Fruit fly (Drosophila melanogaster): Measurements from ENCODE around the gene CG46468.

The CG46468 gene

dm6 chr2L:9594625-9595300, 29.5 kb upstream of the CG46468 start (continued):
- TF ChIP-seq ranshi (GFP tag; IDR thresholded peaks at IDR 0.05) (no peak; the same call in 1 of the 2 replicates), sr (GFP tag; IDR thresholded peaks at IDR 0.05) (no peak), Mes4 (GFP tag; optimal IDR thresholded peaks at IDR 0.05) (no peak), Mad (GFP tag; optimal IDR thresholded peaks at IDR 0.05) (no peak), D19B (GFP tag; optimal IDR thresholded peaks at IDR 0.05) (no peak), CG15011 (GFP tag; optimal IDR thresholded peaks at IDR 0.05) (no peak), ara (GFP tag; IDR thresholded peaks at IDR 0.05) (peak; percentile 68), dimm (GFP tag; IDR thresholded peaks at IDR 0.05) (no peak), gfzf (GFP tag; optimal IDR thresholded peaks at IDR 0.05) (no peak), MESR4 (GFP tag; optimal IDR thresholded peaks at IDR 0.05) (no peak), Kr (GFP tag; optimal IDR thresholded peaks at IDR 0.05) (no peak), grau (tag; optimal IDR thresholded peaks at IDR 0.05) (peak; percentile 46), CG4424 (GFP tag; optimal IDR thresholded peaks at IDR 0.05) (peak; percentile 38), CG2202 (tag; optimal IDR thresholded peaks at IDR 0.05) (peak; percentile 46), so (GFP tag; IDR thresholded peaks at IDR 0.05) (no peak), nau (GFP tag; optimal IDR thresholded peaks at IDR 0.05) (no peak), Rfx (GFP tag; IDR thresholded peaks at IDR 0.05) (no peak), CG15479 (GFP tag; optimal IDR thresholded peaks at IDR 0.05) (no peak), tx (GFP tag; optimal IDR thresholded peaks at IDR 0.05) (no peak), HLH4C (GFP tag; IDR thresholded peaks at IDR 0.05; ENCODE audit: partially characterized antibody) (no peak), CG16779 (GFP tag; IDR thresholded peaks at IDR 0.05) (no peak), al (GFP tag; IDR thresholded peaks at IDR 0.05) (no peak), CG18764 (GFP tag; optimal IDR thresholded peaks at IDR 0.05) (peak; percentile 11), jigr1 (GFP tag; IDR thresholded peaks at IDR 0.05) (no peak), gsb (GFP tag; IDR thresholded peaks at IDR 0.05) (no peak), CG11247 (GFP tag; IDR thresholded peaks at IDR 0.05) (no peak), CG17186 (GFP tag; optimal IDR thresholded peaks at IDR 0.05) (no peak), sd (tag; optimal IDR thresholded peaks at IDR 0.05) (no peak), onecut (GFP tag; IDR thresholded peaks at IDR 0.05) (no peak), Adf1 (GFP tag; IDR thresholded peaks at IDR 0.05) (no peak), luna (GFP tag; optimal IDR thresholded peaks at IDR 0.05) (no peak), hkb (optimal IDR thresholded peaks at IDR 0.05) (no peak), hkb (GFP tag; IDR thresholded peaks at IDR 0.05) (peak; percentile 37; the same call in 1 of the 2 replicates), D (optimal IDR thresholded peaks at IDR 0.05) (no peak), D (GFP tag; optimal IDR thresholded peaks at IDR 0.05) (peak; percentile 58), CG8281 (tag; optimal IDR thresholded peaks at IDR 0.05) (no peak), Hsf (GFP tag; optimal IDR thresholded peaks at IDR 0.05) (peak; percentile 18), Tbp (GFP tag; optimal IDR thresholded peaks at IDR 0.05) (no peak), Blimp-1 (GFP tag; optimal IDR thresholded peaks at IDR 0.05) (peak; percentile 71), sens-2 (GFP tag; IDR thresholded peaks at IDR 0.05) (no peak), CG17385 (GFP tag; optimal IDR thresholded peaks at IDR 0.05) (no peak), mam (GFP tag; optimal IDR thresholded peaks at IDR 0.05) (no peak), emc (GFP tag; optimal IDR thresholded peaks at IDR 0.05) (no peak), CG6175 (GFP tag; IDR thresholded peaks at IDR 0.05) (no peak), tap (tag; optimal IDR thresholded peaks at IDR 0.05) (peak; percentile 31), her (GFP tag; optimal IDR thresholded peaks at IDR 0.05) (no peak), Dbx (GFP tag; IDR thresholded peaks at IDR 0.05) (no peak), Dp (GFP tag; optimal IDR thresholded peaks at IDR 0.05) (no peak), CG15269 (tag; optimal IDR thresholded peaks at IDR 0.05) (no peak), CG31224 (GFP tag; IDR thresholded peaks at IDR 0.05) (no peak), ash1 (GFP tag; optimal IDR thresholded peaks at IDR 0.05) (no peak), Abd-B (GFP tag; optimal IDR thresholded peaks at IDR 0.05) (peak; percentile 5)
